Fruit fly (Drosophila melanogaster): ENCODE measurements around the gene Surf4.

The Surf4 gene

dm6 chr3R:15361490-15361889, 15.5 kb upstream of the Surf4 start, which contains the start of the genes Cog2 and Trax (continued):
- TF ChIP-seq gsb-n (tag; optimal IDR thresholded peaks at IDR 0.05) (no peak), Awh (GFP tag; IDR thresholded peaks at IDR 0.05) (no peak), CG13424 (tag; optimal IDR thresholded peaks at IDR 0.05) (no peak), Scr (GFP tag; IDR thresholded peaks at IDR 0.05; ENCODE audit: partially characterized antibody) (peak; percentile 92), C15 (GFP tag; IDR thresholded peaks at IDR 0.05) (no peak), dmrt11E (tag; optimal IDR thresholded peaks at IDR 0.05) (no peak), Sry-β (GFP tag; optimal IDR thresholded peaks at IDR 0.05) (no peak), dan (GFP tag; IDR thresholded peaks at IDR 0.05) (no peak), Fer3 (tag; optimal IDR thresholded peaks at IDR 0.05) (no peak), CG12942 (GFP tag; optimal IDR thresholded peaks at IDR 0.05) (no peak), CG5180 (GFP tag; optimal IDR thresholded peaks at IDR 0.05) (no peak), CHES-1-like (GFP tag; optimal IDR thresholded peaks at IDR 0.05) (no peak), CG42726 (GFP tag; IDR thresholded peaks at IDR 0.05; ENCODE audit: partially characterized antibody) (peak; percentile 91), Hmr (GFP tag; optimal IDR thresholded peaks at IDR 0.05) (no peak), zfh1 (GFP tag; IDR thresholded peaks at IDR 0.05) (no peak), hbn (GFP tag; IDR thresholded peaks at IDR 0.05; ENCODE audit: partially characterized antibody) (peak; percentile 83), Adf1 (GFP tag; IDR thresholded peaks at IDR 0.05) (no peak), fd64A (GFP tag; optimal IDR thresholded peaks at IDR 0.05) (no peak), CG10366 (GFP tag; IDR thresholded peaks at IDR 0.05) (no peak), CG43689 (GFP tag; IDR thresholded peaks at IDR 0.05) (no peak), ftz-f1 (GFP tag; optimal IDR thresholded peaks at IDR 0.05) (peak; percentile 37), CG1529 (GFP tag; optimal IDR thresholded peaks at IDR 0.05) (no peak), corto (GFP tag; optimal IDR thresholded peaks at IDR 0.05) (no peak), CG17359 (tag; optimal IDR thresholded peaks at IDR 0.05) (no peak), CG10267 (tag; optimal IDR thresholded peaks at IDR 0.05) (peak; percentile 60), CG13296 (GFP tag; optimal IDR thresholded peaks at IDR 0.05) (no peak), esg (GFP tag; conservative IDR thresholded peaks at IDR 0.05) (no peak), Trl (optimal IDR thresholded peaks at IDR 0.05) (no peak), Trl (GFP tag; optimal IDR thresholded peaks at IDR 0.05) (no peak), mam (GFP tag; optimal IDR thresholded peaks at IDR 0.05) (no peak), p53 (GFP tag; optimal IDR thresholded peaks at IDR 0.05) (no peak), CG34224 (GFP tag; IDR thresholded peaks at IDR 0.05; ENCODE audit: partially characterized antibody) (peak; percentile 94), tll (GFP tag; optimal IDR thresholded peaks at IDR 0.05) (no peak), CG9876 (GFP tag; optimal IDR thresholded peaks at IDR 0.05) (no peak), Asciz (GFP tag; optimal IDR thresholded peaks at IDR 0.05) (no peak), CG6689 (GFP tag; IDR thresholded peaks at IDR 0.05) (no peak), sob (GFP tag; IDR thresholded peaks at IDR 0.05) (no peak), oc (tag; optimal IDR thresholded peaks at IDR 0.05) (no peak), CG7987 (GFP tag; optimal IDR thresholded peaks at IDR 0.05) (no peak), amos (GFP tag; IDR thresholded peaks at IDR 0.05; ENCODE audit: partially characterized antibody) (peak; percentile 82), MESR4 (GFP tag; optimal IDR thresholded peaks at IDR 0.05) (peak; percentile 54), en (GFP tag; optimal IDR thresholded peaks at IDR 0.05) (no peak), tx (GFP tag; optimal IDR thresholded peaks at IDR 0.05) (no peak), Gug (GFP tag; IDR thresholded peaks at IDR 0.05) (no peak), salm (tag; optimal IDR thresholded peaks at IDR 0.05) (no peak), CG17328 (GFP tag; IDR thresholded peaks at IDR 0.05) (no peak), Doc2 (GFP tag; IDR thresholded peaks at IDR 0.05) (no peak), eyg (GFP tag; optimal IDR thresholded peaks at IDR 0.05) (no peak), NfI (GFP tag; optimal IDR thresholded peaks at IDR 0.05) (no peak), sd (tag; optimal IDR thresholded peaks at IDR 0.05) (no peak), cwo (GFP tag; optimal IDR thresholded peaks at IDR 0.05) (no peak)
